Fruit fly (Drosophila melanogaster) whole organism, prepupa: Measurements from ENCODE around the gene Spn38F.

Experiments used
- CG3032 ChIP-seq: fragments of 200-800 bp; optimal IDR thresholded peaks from 2 replicates; lab custom pipeline; 2019; ENCODE audit warnings: missing biosample characterization, mild to moderate bottlenecking, missing genetic modification characterization, moderate library complexity
- CG4318 ChIP-seq: fragments of 200-800 bp; sonication (Bioruptor generic); optimal IDR thresholded peaks from 3 replicates; lab custom pipeline; 2017; ENCODE audit warnings: missing biosample characterization, mild to moderate bottlenecking, missing genetic modification characterization
- CG9139 ChIP-seq: fragments of 200-800 bp; sonication (Bioruptor generic); optimal IDR thresholded peaks from 3 replicates; lab custom pipeline; 2017; ENCODE audit warnings: missing biosample characterization, mild to moderate bottlenecking, missing genetic modification characterization
- Eip78C ChIP-seq: fragments of 200-800 bp; sonication (Bioruptor generic); peaks from one replicate; lab custom pipeline; 2016; ENCODE audit warnings: missing biosample characterization, missing genetic modification characterization
- Ets21C ChIP-seq: fragments of 200-800 bp; sonication (Bioruptor generic); optimal IDR thresholded peaks from 3 replicates; lab custom pipeline; 2016; ENCODE audit warnings: missing biosample characterization, missing genetic modification characterization
- Lpt ChIP-seq: fragments of 200-800 bp; sonication (Bioruptor generic); optimal IDR thresholded peaks from 3 replicates; lab custom pipeline; 2016; ENCODE audit warnings: missing biosample characterization, missing genetic modification characterization
- Met ChIP-seq: fragments of 200-800 bp; sonication (Bioruptor generic); optimal IDR thresholded peaks from 3 replicates; lab custom pipeline; 2016; ENCODE audit warnings: missing biosample characterization, missing genetic modification characterization
- OdsH ChIP-seq: fragments of 200-800 bp; sonication (Bioruptor generic); optimal IDR thresholded peaks from 3 replicates; lab custom pipeline; 2016; ENCODE audit warnings: missing biosample characterization, missing genetic modification characterization
- Sox102F ChIP-seq: fragments of 200-800 bp; sonication (Bioruptor generic); optimal IDR thresholded peaks from 2 replicates; lab custom pipeline; 2016; ENCODE audit warnings: missing biosample characterization, mild to moderate bottlenecking, missing genetic modification characterization
- achi ChIP-seq: fragments of 200-800 bp; sonication (Bioruptor generic); optimal IDR thresholded peaks from 3 replicates; lab custom pipeline; 2016; ENCODE audit warnings: missing biosample characterization, missing genetic modification characterization
- fkh ChIP-seq: fragments of 200-800 bp; sonication (Bioruptor generic); optimal IDR thresholded peaks from 3 replicates; lab custom pipeline; 2017; ENCODE audit warnings: missing biosample characterization, mild to moderate bottlenecking, missing genetic modification characterization, moderate library complexity
- spab ChIP-seq: fragments of 200-800 bp; sonication (Bioruptor generic); optimal IDR thresholded peaks from 2 replicates; lab custom pipeline; 2017; ENCODE audit warnings: missing biosample characterization, mild to moderate bottlenecking, missing genetic modification characterization, missing genetic modification reagents

DNA sequence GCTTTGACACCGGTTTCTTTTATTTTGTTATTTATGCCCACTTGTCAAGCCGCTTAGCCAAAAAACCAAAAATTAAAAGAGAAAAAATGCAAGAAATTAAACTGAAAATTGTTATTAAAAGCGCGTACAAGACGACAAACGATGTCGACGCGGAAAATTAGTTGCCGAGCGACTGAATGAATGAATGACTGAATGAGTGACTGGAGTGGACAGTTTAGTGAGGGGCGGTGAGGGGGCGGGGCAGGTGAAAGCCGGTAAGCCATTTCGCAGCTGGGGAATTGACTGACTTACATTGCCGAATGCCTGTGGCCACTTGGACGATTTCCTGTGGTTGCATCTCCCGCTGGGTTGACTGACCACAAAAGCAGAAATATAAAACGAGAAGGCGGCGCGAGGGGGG, 31.2 kb downstream of the Spn38F start:
- TF ChIP-seq OdsH = no peak
- TF ChIP-seq Eip78C (GFP tag; lab: Kevin White, UChicago) = no peak
- TF ChIP-seq Sox102F = no peak
- TF ChIP-seq CG9139 (GFP tag; lab: Kevin White, UChicago) = no peak
- no peak for TF ChIP-seq CG3032 (tag; lab: Kevin White, UChicago)
- TF ChIP-seq fkh = no peak
- TF ChIP-seq achi (GFP tag; lab: Kevin White, UChicago) = no peak
- TF ChIP-seq spab (GFP tag; lab: Kevin White, UChicago) = no peak
- no peak for TF ChIP-seq Ets21C (GFP tag; lab: Kevin White, UChicago)
- no peak for TF ChIP-seq CG4318 (GFP tag; lab: Kevin White, UChicago)
- TF ChIP-seq Met (GFP tag; lab: Kevin White, UChicago) = no peak
- no peak for TF ChIP-seq Lpt (GFP tag; lab: Kevin White, UChicago)
